Fruit fly (Drosophila melanogaster): ENCODE measurements around the gene Shawl.

DNA sequence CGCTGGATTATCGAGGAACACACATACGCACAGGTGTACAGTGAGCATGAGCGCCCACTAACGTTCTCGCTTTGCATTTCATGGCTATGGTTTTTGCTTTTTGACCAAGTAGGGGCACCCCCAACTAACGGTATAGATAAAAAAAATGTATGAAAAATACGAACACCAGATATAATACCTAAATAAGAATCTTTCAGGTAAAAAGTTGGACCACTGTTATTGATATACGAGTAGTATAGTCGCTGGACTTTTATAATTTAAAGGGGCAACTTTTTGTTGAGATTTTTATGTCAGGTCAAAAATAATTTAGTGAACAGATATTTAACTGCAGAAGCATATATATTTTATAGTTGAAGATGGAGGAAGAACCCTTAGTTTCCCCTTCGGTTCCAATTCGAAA is 87.5 kb downstream of the Shawl start, which contains the start of gene CG17005:
- TF ChIP-seq CG10274 (GFP tag; optimal IDR thresholded peaks at IDR 0.05) (no peak), hkb (optimal IDR thresholded peaks at IDR 0.05) (no peak), hkb (GFP tag; IDR thresholded peaks at IDR 0.05) (no peak), dysf (GFP tag; IDR thresholded peaks at IDR 0.05) (no peak), CG4424 (GFP tag; optimal IDR thresholded peaks at IDR 0.05) (no peak)
